Fruit fly (Drosophila melanogaster) whole organism, wandering third instar larva: ENCODE measurements around the gene CG43155.

Experiments used
- dl ChIP-seq, 2 experiments: fragments of 175-275, 200-275 bp in 1 of 2; fragments of 200-275 bp in 1 of 2; sonication (Bioruptor generic); optimal IDR thresholded peaks; lab custom pipeline; 2018; ENCODE audit warnings: mild to moderate bottlenecking in 2 of 2, missing biosample characterization in 2 of 2, missing genetic modification characterization in 2 of 2, moderate library complexity in 2 of 2; ENCODE audit not compliant: partially characterized antibody in 2 of 2, insufficient read depth in 1 of 2
- ey ChIP-seq: fragments of 200-800 bp; sonication (Bioruptor generic); optimal IDR thresholded peaks from 2 replicates; lab custom pipeline; 2016; ENCODE audit warnings: missing biosample characterization, missing genetic modification characterization

dm6 chrX:11485075-11485474 lies 25.5 kb downstream of the CG43155 start, which contains the start of gene Spase25:
- no peak for TF ChIP-seq ey (GFP tag; lab: Kevin White, UChicago)
- TF ChIP-seq dl (GFP tag; optimal IDR thresholded peaks at IDR 0.05; lab: Kevin White, UChicago; ENCODE audit: insufficient read depth in 1 of 2, partially characterized antibody in 2 of 2) = no peak
